Fruit fly (Drosophila melanogaster) whole organism, embryonic: ENCODE measurements around the gene tbc.

Experiments
- Adf1 ChIP-seq: fragments of 200-800 bp; sonication (Bioruptor generic); IDR thresholded peaks from 2 replicates; pipeline ENCODE4 v1.3.6; 2022; ENCODE audit warnings: missing biosample characterization, missing genetic modification characterization
- Bgb ChIP-seq: fragments of 200-800 bp; sonication (Bioruptor generic); IDR thresholded peaks from 2 replicates; pipeline ENCODE4 v1.3.6; 2022; ENCODE audit warnings: missing biosample characterization, missing genetic modification characterization; ENCODE audit not compliant: partially characterized antibody
- Blimp-1 ChIP-seq: fragments of 200-800 bp; sonication (Bioruptor generic); optimal IDR thresholded peaks from 3 replicates; lab custom pipeline; 2018; ENCODE audit warnings: missing biosample characterization, missing genetic modification characterization, mild to moderate bottlenecking, moderate library complexity, missing genetic modification reagents
- CG10431 ChIP-seq: fragments of 200-800 bp; sonication (Bioruptor generic); optimal IDR thresholded peaks from 3 replicates; lab custom pipeline; 2018; ENCODE audit warnings: missing biosample characterization, mild to moderate bottlenecking, missing genetic modification characterization
- CG11398 ChIP-seq: fragments of 200-800 bp; sonication (Bioruptor generic); optimal IDR thresholded peaks from 2 replicates; lab custom pipeline; 2016; ENCODE audit warnings: missing biosample characterization, missing genetic modification characterization
- CG14667 ChIP-seq: fragments of 200-800 bp; sonication (Bioruptor generic); IDR thresholded peaks from 2 replicates; pipeline ENCODE4 v1.3.6; 2022; ENCODE audit warnings: missing biosample characterization, missing genetic modification characterization
- CG14710 ChIP-seq: fragments of 200-800 bp; sonication (Bioruptor generic); optimal IDR thresholded peaks from 3 replicates; lab custom pipeline; 2019; ENCODE audit warnings: missing biosample characterization, mild to moderate bottlenecking, missing genetic modification characterization, moderate library complexity
- CG1647 ChIP-seq: fragments of 200-800 bp; sonication (Bioruptor generic); optimal IDR thresholded peaks from 3 replicates; lab custom pipeline; 2016; ENCODE audit warnings: missing biosample characterization, missing genetic modification characterization
- CG16813 ChIP-seq: fragments of 200-800 bp; sonication (Bioruptor generic); IDR thresholded peaks from 3 replicates; pipeline ENCODE4 v1.3.6; 2022; ENCODE audit warnings: missing biosample characterization, missing genetic modification characterization; ENCODE audit not compliant: partially characterized antibody
- CG17186 ChIP-seq: fragments of 200-800 bp; sonication (Bioruptor generic); optimal IDR thresholded peaks from 3 replicates; lab custom pipeline; 2017; ENCODE audit warnings: missing biosample characterization, missing genetic modification reagents, missing genetic modification characterization
- CG17361 ChIP-seq: fragments of 200-800 bp; sonication (Bioruptor generic); IDR thresholded peaks from 3 replicates; pipeline ENCODE4 v1.3.6; 2022; ENCODE audit warnings: missing biosample characterization, missing genetic modification characterization
- CG17612 ChIP-seq: fragments of 200-800 bp; sonication (Bioruptor generic); IDR thresholded peaks from 2 replicates; pipeline ENCODE4 v1.3.6; 2022; ENCODE audit warnings: missing biosample characterization, missing genetic modification characterization
- CG1792 ChIP-seq: fragments of 200-800 bp; sonication (Bioruptor generic); optimal IDR thresholded peaks from 2 replicates; lab custom pipeline; 2016; ENCODE audit warnings: missing biosample characterization, missing genetic modification characterization
- CG18011 ChIP-seq: fragments of 200-800 bp; sonication (Bioruptor generic); optimal IDR thresholded peaks from 2 replicates; lab custom pipeline; 2017; ENCODE audit warnings: missing biosample characterization, missing genetic modification characterization, mild to moderate bottlenecking, moderate library complexity, missing genotype
- CG2116 ChIP-seq: fragments of 200-800 bp; sonication (Bioruptor generic); optimal IDR thresholded peaks from 3 replicates; lab custom pipeline; 2018; ENCODE audit warnings: missing biosample characterization, mild to moderate bottlenecking, missing genetic modification characterization
- CG2875 ChIP-seq: fragments of 200-800 bp; sonication (Bioruptor generic); optimal IDR thresholded peaks from 2 replicates; lab custom pipeline; 2017; ENCODE audit warnings: missing biosample characterization, mild to moderate bottlenecking, missing genetic modification characterization, missing genetic modification reagents
- CG6175 ChIP-seq: fragments of 200-800 bp; sonication (Bioruptor generic); IDR thresholded peaks from 3 replicates; pipeline ENCODE4 v1.3.6; 2022; ENCODE audit warnings: missing biosample characterization, missing genetic modification characterization
- CG8089 ChIP-seq: fragments of 200-800 bp; sonication (Bioruptor generic); optimal IDR thresholded peaks from 3 replicates; lab custom pipeline; 2016; ENCODE audit warnings: missing biosample characterization, missing genetic modification characterization
- ERR ChIP-seq: fragments of 200-800 bp; sonication (Bioruptor generic); optimal IDR thresholded peaks from 2 replicates; lab custom pipeline; 2016; ENCODE audit warnings: missing biosample characterization, missing genetic modification characterization
- Gsc ChIP-seq: fragments of 200-800 bp; sonication (Bioruptor generic); IDR thresholded peaks from 2 replicates; pipeline ENCODE4 v1.3.6; 2022; ENCODE audit warnings: missing biosample characterization, missing genetic modification characterization
- HLHmδ ChIP-seq: fragments of 200-800 bp; sonication (Bioruptor generic); optimal IDR thresholded peaks from 2 replicates; lab custom pipeline; 2018; ENCODE audit warnings: missing biosample characterization, mild to moderate bottlenecking, missing genetic modification characterization, moderate library complexity
- HmgZ ChIP-seq: fragments of 200-800 bp; sonication (Bioruptor generic); optimal IDR thresholded peaks from 2 replicates; lab custom pipeline; 2018; ENCODE audit warnings: missing biosample characterization, mild to moderate bottlenecking, missing genetic modification characterization
- Myb ChIP-seq: fragments of 200-800 bp; sonication (Bioruptor generic); optimal IDR thresholded peaks from 2 replicates; lab custom pipeline; 2016; ENCODE audit warnings: missing biosample characterization, missing genetic modification characterization
- Sin3A ChIP-seq: fragments of >200 bp; optimal IDR thresholded peaks from 2 replicates; lab custom pipeline; 2018
- Sox102F ChIP-seq: fragments of 200-800 bp; sonication (Bioruptor generic); optimal IDR thresholded peaks from 2 replicates; lab custom pipeline; 2018; ENCODE audit warnings: missing biosample characterization, mild to moderate bottlenecking, missing genetic modification characterization, moderate library complexity
- Stat92E ChIP-seq, 3 experiments: fragments of >200 bp in 2 of 3; fragments of 200-800 bp in 1 of 3; sonication (Bioruptor generic) in 1 of 3; optimal IDR thresholded peaks; 2 replicates each; lab custom pipeline; 2017 to 2019; ENCODE audit warnings: missing biosample characterization in 3 of 3, missing genetic modification characterization in 3 of 3, mild to moderate bottlenecking in 1 of 3, moderate library complexity in 1 of 3
- Usf ChIP-seq: fragments of 200-800 bp; sonication (Bioruptor generic); optimal IDR thresholded peaks from 2 replicates; lab custom pipeline; 2017; ENCODE audit warnings: missing genotype, missing biosample characterization, missing genetic modification characterization
- Xrp1 ChIP-seq: fragments of 200-800 bp; sonication (Bioruptor generic); IDR thresholded peaks from 2 replicates; pipeline ENCODE4 v1.3.6; 2022; ENCODE audit warnings: missing biosample characterization, missing genetic modification characterization
- amos ChIP-seq: fragments of 200-800 bp; sonication (Bioruptor generic); IDR thresholded peaks from 2 replicates; pipeline ENCODE4 v1.3.6; 2022; ENCODE audit warnings: missing biosample characterization, missing genetic modification characterization; ENCODE audit not compliant: partially characterized antibody
- ara ChIP-seq: fragments of 200-800 bp; sonication (Bioruptor generic); IDR thresholded peaks from 2 replicates; pipeline ENCODE4 v1.3.6; 2022; ENCODE audit warnings: missing biosample characterization, missing genetic modification characterization
- az2 ChIP-seq: fragments of 200-800 bp; sonication (Bioruptor generic); optimal IDR thresholded peaks from 3 replicates; lab custom pipeline; 2016; ENCODE audit warnings: missing biosample characterization, missing genetic modification characterization
- bab2 ChIP-seq: fragments of 200-800 bp; sonication (Bioruptor generic); optimal IDR thresholded peaks from 2 replicates; lab custom pipeline; 2016; ENCODE audit warnings: missing biosample characterization, missing genetic modification characterization
- caup ChIP-seq: fragments of 200-800 bp; sonication (Bioruptor generic); optimal IDR thresholded peaks from 3 replicates; lab custom pipeline; 2017; ENCODE audit warnings: missing biosample characterization, mild to moderate bottlenecking, missing genetic modification characterization, moderate library complexity; ENCODE audit not compliant: severe bottlenecking
- ems ChIP-seq: fragments of 200-800 bp; sonication (Bioruptor generic); optimal IDR thresholded peaks from 3 replicates; lab custom pipeline; 2016; ENCODE audit warnings: missing biosample characterization, missing genetic modification characterization
- hkb ChIP-seq, 2 experiments: fragments of 200-800 bp in 1 of 2; fragments of >200 bp in 1 of 2; sonication (Bioruptor generic) in 1 of 2; IDR thresholded peaks in 1 of 2; optimal IDR thresholded peaks in 1 of 2; 2 replicates each; pipeline versions ENCODE4 v1.3.6 to Lab custom; 2017 to 2022; ENCODE audit warnings: missing biosample characterization in 1 of 2, missing genetic modification characterization in 1 of 2
- inv ChIP-seq: fragments of 200-800 bp; sonication (Bioruptor generic); IDR thresholded peaks from 2 replicates; pipeline ENCODE4 v1.3.6; 2022; ENCODE audit warnings: missing biosample characterization, missing genetic modification characterization; ENCODE audit not compliant: partially characterized antibody
- kni ChIP-seq: fragments of 200-800 bp; sonication (Bioruptor generic); optimal IDR thresholded peaks from 3 replicates; lab custom pipeline; 2017; ENCODE audit warnings: mild to moderate bottlenecking, missing biosample characterization, missing genetic modification reagents, missing genetic modification characterization
- lab ChIP-seq: fragments of 200-800 bp; sonication (Bioruptor generic); optimal IDR thresholded peaks from 3 replicates; lab custom pipeline; 2017; ENCODE audit warnings: missing biosample characterization, missing genetic modification characterization, mild to moderate bottlenecking, moderate library complexity, missing genetic modification reagents
- nau ChIP-seq: fragments of 200-800 bp; sonication (Bioruptor generic); optimal IDR thresholded peaks from 3 replicates; lab custom pipeline; 2017; ENCODE audit warnings: missing biosample characterization, mild to moderate bottlenecking, missing genetic modification characterization, missing genetic modification reagents
- nerfin-2 ChIP-seq: fragments of 200-800 bp; sonication (Bioruptor generic); IDR thresholded peaks from 2 replicates; pipeline ENCODE4 v1.3.6; 2022; ENCODE audit warnings: missing biosample characterization, missing genetic modification characterization; ENCODE audit not compliant: partially characterized antibody
- pb ChIP-seq: fragments of 200-800 bp; sonication (Bioruptor generic); optimal IDR thresholded peaks from 3 replicates; lab custom pipeline; 2016; ENCODE audit warnings: missing biosample characterization, missing genetic modification characterization
- prd ChIP-seq, 3 experiments: fragments of >200 bp in 2 of 3; fragments of 200-800 bp in 1 of 3; sonication (Bioruptor generic) in 1 of 3; optimal IDR thresholded peaks in 2 of 3; IDR thresholded peaks in 1 of 3; 2 replicates in 2 of 3; 3 replicates in 1 of 3; pipeline versions ENCODE4 v1.3.6 to Lab custom; 2017 to 2022; ENCODE audit warnings: missing biosample characterization in 1 of 3, missing genetic modification characterization in 1 of 3
- schlank ChIP-seq: fragments of 200-800 bp; sonication (Bioruptor generic); optimal IDR thresholded peaks from 2 replicates; lab custom pipeline; 2018; ENCODE audit warnings: missing biosample characterization, mild to moderate bottlenecking, missing genetic modification characterization
- shn ChIP-seq: fragments of 200-800 bp; sonication (Bioruptor generic); optimal IDR thresholded peaks from 3 replicates; lab custom pipeline; 2016; ENCODE audit warnings: missing biosample characterization, missing genetic modification characterization
- sima ChIP-seq: fragments of 200-800 bp; sonication (Bioruptor generic); optimal IDR thresholded peaks from 2 replicates; lab custom pipeline; 2016; ENCODE audit warnings: missing biosample characterization, missing genetic modification characterization
- so ChIP-seq: fragments of 200-800 bp; sonication (Bioruptor generic); IDR thresholded peaks from 3 replicates; pipeline ENCODE4 v1.3.6; 2022; ENCODE audit warnings: missing biosample characterization, missing genetic modification characterization
- ssp ChIP-seq: fragments of 200-800 bp; sonication (Bioruptor generic); IDR thresholded peaks from 2 replicates; pipeline ENCODE4 v1.3.6; 2022; ENCODE audit warnings: missing biosample characterization, missing genetic modification characterization
- sug ChIP-seq: fragments of 200-800 bp; optimal IDR thresholded peaks from 2 replicates; lab custom pipeline; 2019; ENCODE audit warnings: missing biosample characterization, mild to moderate bottlenecking, missing genetic modification characterization, moderate library complexity
- tin ChIP-seq: fragments of 200-800 bp; sonication (Bioruptor generic); optimal IDR thresholded peaks from 3 replicates; lab custom pipeline; 2016; ENCODE audit warnings: missing biosample characterization, missing genetic modification characterization

tbc gene

DNA sequence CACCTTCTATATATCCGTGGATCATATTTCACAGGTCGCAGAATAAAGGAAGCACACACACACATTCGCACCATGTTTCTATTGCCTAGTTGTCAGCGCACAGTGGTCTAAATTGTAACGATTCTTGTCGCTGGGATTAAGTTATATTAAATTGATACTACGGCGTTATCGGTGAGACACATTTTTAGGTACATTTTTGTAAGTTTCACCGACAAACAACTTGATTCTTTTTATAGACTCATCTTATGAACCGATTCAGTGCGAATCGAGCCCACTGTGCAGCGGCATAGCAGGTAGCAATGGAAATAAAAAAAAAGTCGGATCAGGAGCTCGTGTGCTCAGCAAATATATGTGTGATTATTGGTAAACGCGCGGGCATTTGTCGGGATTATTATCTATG is 31.3 kb downstream of the tbc start (continued):
- no peak for TF ChIP-seq CG10431 (GFP tag; lab: Kevin White, UChicago)
- TF ChIP-seq prd (optimal IDR thresholded peaks at IDR 0.05; lab: Kevin White, UChicago), result no peak
- peak; percentile 66 for TF ChIP-seq prd (GFP tag; IDR thresholded peaks at IDR 0.05; lab: Robert Waterston, UW)
- peak; percentile 64 for TF ChIP-seq CG1647 (GFP tag; lab: Kevin White, UChicago)
- TF ChIP-seq Adf1 (GFP tag; lab: Robert Waterston, UW), result no peak
- no peak for TF ChIP-seq nau (GFP tag; lab: Kevin White, UChicago)
- TF ChIP-seq bab2, result peak; percentile 77
- no peak for TF ChIP-seq Stat92E (GFP tag; optimal IDR thresholded peaks at IDR 0.05; lab: Kevin White, UChicago)
- peak; percentile 79 for TF ChIP-seq lab
- peak; percentile 78 for TF ChIP-seq az2 (GFP tag; lab: Kevin White, UChicago)
- 0 out of 2 replicates have a peak, but pooled peaks have one; percentile 10 for TF ChIP-seq CG14667 (GFP tag; lab: Robert Waterston, UW)
- TF ChIP-seq CG2116 (GFP tag; lab: Kevin White, UChicago), result peak; percentile 24
- TF ChIP-seq Usf (GFP tag; lab: Kevin White, UChicago), result peak; percentile 16
- TF ChIP-seq Bgb, result no peak
- no peak for TF ChIP-seq HLHmδ (GFP tag; lab: Kevin White, UChicago)
- TF ChIP-seq hkb (optimal IDR thresholded peaks at IDR 0.05; lab: Kevin White, UChicago), result no peak
- TF ChIP-seq hkb (GFP tag; IDR thresholded peaks at IDR 0.05; lab: Robert Waterston, UW), result peak; percentile 80
- no peak for TF ChIP-seq ara (GFP tag; lab: Robert Waterston, UW)
- peak; percentile 67 for TF ChIP-seq CG2875 (GFP tag; lab: Kevin White, UChicago)
- TF ChIP-seq ssp, result 0 out of 2 replicates have a peak, but pooled peaks have one; percentile 32
- no peak for TF ChIP-seq CG17612
- TF ChIP-seq CG18011, result peak; percentile 36
- peak; percentile 62 for TF ChIP-seq shn
- no peak for TF ChIP-seq CG16813 (GFP tag; lab: Robert Waterston, UW)
- no peak for TF ChIP-seq Gsc (GFP tag; lab: Robert Waterston, UW)
- TF ChIP-seq CG17186 (GFP tag; lab: Kevin White, UChicago), result no peak
- TF ChIP-seq caup (GFP tag; lab: Kevin White, UChicago), result peak; percentile 40
- peak; percentile 65 for TF ChIP-seq HmgZ (tag; lab: Kevin White, UChicago)
- TF ChIP-seq schlank (tag; lab: Kevin White, UChicago), result peak; percentile 24
- TF ChIP-seq inv (GFP tag; lab: Robert Waterston, UW), result no peak
- peak; percentile 59 for TF ChIP-seq ERR (GFP tag; lab: Kevin White, UChicago)
- peak; percentile 73 for TF ChIP-seq ems (GFP tag; lab: Kevin White, UChicago)
- TF ChIP-seq Blimp-1 (GFP tag; lab: Kevin White, UChicago), result no peak
- TF ChIP-seq CG8089, result peak; percentile 48
- peak; percentile 66 for TF ChIP-seq tin (GFP tag; lab: Kevin White, UChicago)
- no peak for TF ChIP-seq sug (tag; lab: Kevin White, UChicago)
- peak; percentile 49 for TF ChIP-seq Myb (GFP tag; lab: Kevin White, UChicago)
- peak; percentile 57 for TF ChIP-seq pb (GFP tag; lab: Kevin White, UChicago)
- TF ChIP-seq CG6175 (GFP tag; lab: Robert Waterston, UW), result no peak
- no peak for TF ChIP-seq nerfin-2 (GFP tag; lab: Robert Waterston, UW)
- TF ChIP-seq CG14710, result peak; percentile 40
- no peak for TF ChIP-seq CG17361 (GFP tag; lab: Robert Waterston, UW)
- TF ChIP-seq CG11398 (GFP tag; lab: Kevin White, UChicago), result peak; percentile 65
- no peak for TF ChIP-seq Sin3A (lab: Kevin White, UChicago)
- TF ChIP-seq sima (GFP tag; lab: Kevin White, UChicago), result no peak
- no peak for TF ChIP-seq amos (GFP tag; lab: Robert Waterston, UW)
- peak; percentile 84 for TF ChIP-seq Sox102F (GFP tag; lab: Kevin White, UChicago)
- peak; percentile 30 for TF ChIP-seq CG1792 (GFP tag; lab: Kevin White, UChicago)
- TF ChIP-seq Xrp1 (GFP tag; lab: Robert Waterston, UW), result peak; percentile 72
- no peak for TF ChIP-seq kni (GFP tag; lab: Kevin White, UChicago)
- TF ChIP-seq so (GFP tag; lab: Robert Waterston, UW), result peak; percentile 80
